Fruit fly (Drosophila melanogaster) S2 (cell line): ENCODE measurements around the gene da.

Experiments used
- CG8478 ChIP-seq: fragments of >200 bp; optimal IDR thresholded peaks from 2 replicates; lab custom pipeline; 2018
- CTCF ChIP-seq, 2 experiments: fragments of >200 bp; optimal IDR thresholded peaks; 2 replicates each; lab custom pipeline; 2018

Gene da

dm6 chr2L:10387869-10388726 is at the start of gene da:
da (plus strand) TSS chr2L:10388105.
- peak in 1 of 2 experiments; percentile 51 for TF ChIP-seq CTCF (optimal IDR thresholded peaks at IDR 0.05; lab: Kevin White, UChicago)
- TF ChIP-seq CG8478 (lab: Kevin White, UChicago), result no peak

- TF ChIP-seq CTCF (optimal IDR thresholded peaks at IDR 0.05; lab: Kevin White, UChicago) (peak in 1 of 2 experiments; percentile 15), CG8478 (lab: Kevin White, UChicago) (no peak)
Measured at dm6 chr2L:10339212-10339721, 48.6 kb upstream of the da start, which contains the start of gene SamDC. SamDC (plus strand) TSS chr2L:10339457.

dm6 chr2L:10339841-10340240 is 48.1 kb upstream of the da start:
- TF ChIP-seq CTCF (optimal IDR thresholded peaks at IDR 0.05; lab: Kevin White, UChicago) (no peak), CG8478 (lab: Kevin White, UChicago) (no peak)

- TF ChIP-seq CG8478 (lab: Kevin White, UChicago), result no peak
Measured at dm6 chr2L:10341405-10341804, 46.5 kb upstream of the da start, which contains the start of gene CG31715. CG31715 (plus strand) TSS chr2L:10341616.

- TF ChIP-seq CG8478 (lab: Kevin White, UChicago) (no peak), CTCF (optimal IDR thresholded peaks at IDR 0.05; lab: Kevin White, UChicago) (no peak)
Measured at dm6 chr2L:10342471-10342870, 45.4 kb upstream of the da start, which contains the start of gene Sps2. Sps2 (plus strand) TSS chr2L:10342594.

dm6 chr2L:10344029-10344606 is 43.8 kb upstream of the da start, which contains the start of gene Frmd5:
Frmd5 (plus strand) TSS chr2L:10344442.
- TF ChIP-seq CG8478 (lab: Kevin White, UChicago), result no peak
- TF ChIP-seq CTCF (optimal IDR thresholded peaks at IDR 0.05; lab: Kevin White, UChicago), result no peak

- no peak for TF ChIP-seq CG8478 (lab: Kevin White, UChicago)
- TF ChIP-seq CTCF (optimal IDR thresholded peaks at IDR 0.05; lab: Kevin White, UChicago), result no peak
Measured at dm6 chr2L:10351130-10351529, 36.8 kb upstream of the da start.

- no peak for TF ChIP-seq CTCF (optimal IDR thresholded peaks at IDR 0.05; lab: Kevin White, UChicago)
- TF ChIP-seq CG8478 (lab: Kevin White, UChicago), result no peak
Measured at dm6 chr2L:10353871-10354270, 34.0 kb upstream of the da start, which contains the start of gene CG34367. CG34367 (minus strand) TSS chr2L:10353905.

dm6 chr2L:10356508-10356907 is 31.4 kb upstream of the da start, which contains the start of the genes CtsL4 and ClpP:
CtsL4 (minus strand) TSS chr2L:10356597.
ClpP (plus strand) TSS chr2L:10356795.
- TF ChIP-seq CTCF (optimal IDR thresholded peaks at IDR 0.05; lab: Kevin White, UChicago) (no peak), CG8478 (lab: Kevin White, UChicago) (no peak)

- TF ChIP-seq CG8478 (lab: Kevin White, UChicago) (no peak), CTCF (optimal IDR thresholded peaks at IDR 0.05; lab: Kevin White, UChicago) (no peak)
Measured at dm6 chr2L:10362408-10363067, 25.4 kb upstream of the da start, which contains the start of the genes Cand1 and pim. Cand1 (minus strand) TSS chr2L:10362707. pim (plus strand) TSS chr2L:10362989.

dm6 chr2L:10364229-10364628 is 23.7 kb upstream of the da start, which contains the start of gene lft:
lft (plus strand) TSS chr2L:10364471.
- TF ChIP-seq CG8478 (lab: Kevin White, UChicago) (no peak), CTCF (optimal IDR thresholded peaks at IDR 0.05; lab: Kevin White, UChicago) (no peak)

- TF ChIP-seq CG8478 (lab: Kevin White, UChicago) (no peak), CTCF (optimal IDR thresholded peaks at IDR 0.05; lab: Kevin White, UChicago) (no peak)
Measured at dm6 chr2L:10366525-10366924, 21.4 kb upstream of the da start, which contains the start of gene CG5056. CG5056 (plus strand) TSS chr2L:10366692.

- no peak for TF ChIP-seq CTCF (optimal IDR thresholded peaks at IDR 0.05; lab: Kevin White, UChicago)
Measured at dm6 chr2L:10372297-10372696, 15.6 kb upstream of the da start.

- TF ChIP-seq CTCF (optimal IDR thresholded peaks at IDR 0.05; lab: Kevin White, UChicago) (no peak), CG8478 (lab: Kevin White, UChicago) (no peak)
Measured at dm6 chr2L:10373605-10374269, 14.2 kb upstream of the da start, which contains the start of gene rho-5. rho-5 (minus strand) TSS chr2L:10373900.
